Fruit fly (Drosophila melanogaster) S2 (cell line): ENCODE measurements around the gene Rh50.

Experiments used
- CG8478 ChIP-seq: fragments of >200 bp; optimal IDR thresholded peaks from 2 replicates; lab custom pipeline; 2018
- CTCF ChIP-seq, 2 experiments: fragments of >200 bp; optimal IDR thresholded peaks; 2 replicates each; lab custom pipeline; 2018

DNA sequence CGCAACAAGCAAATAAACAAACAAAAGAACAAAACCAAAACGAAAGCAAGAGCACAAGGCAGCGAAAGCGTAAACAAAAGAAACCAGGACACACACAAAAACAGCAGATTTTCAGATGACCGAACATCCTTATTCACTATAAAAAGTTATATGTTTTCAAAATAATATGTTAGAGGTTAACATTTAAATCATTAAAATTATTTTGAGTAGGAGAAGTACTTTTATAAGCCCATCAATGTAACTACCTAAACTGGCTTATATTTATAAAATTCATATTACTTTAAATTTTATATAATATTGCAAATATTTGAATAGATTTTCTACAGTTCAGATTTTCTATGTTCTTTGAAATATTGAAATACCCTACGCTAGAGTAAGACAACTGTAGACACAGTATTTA lies 56.6 kb downstream of the Rh50 start:
- TF ChIP-seq CTCF (optimal IDR thresholded peaks at IDR 0.05; lab: Kevin White, UChicago) = no peak
- TF ChIP-seq CG8478 (lab: Kevin White, UChicago) = no peak
